Worm (Caenorhabditis elegans): ENCODE results near the gene R09E10.2.

DNA sequence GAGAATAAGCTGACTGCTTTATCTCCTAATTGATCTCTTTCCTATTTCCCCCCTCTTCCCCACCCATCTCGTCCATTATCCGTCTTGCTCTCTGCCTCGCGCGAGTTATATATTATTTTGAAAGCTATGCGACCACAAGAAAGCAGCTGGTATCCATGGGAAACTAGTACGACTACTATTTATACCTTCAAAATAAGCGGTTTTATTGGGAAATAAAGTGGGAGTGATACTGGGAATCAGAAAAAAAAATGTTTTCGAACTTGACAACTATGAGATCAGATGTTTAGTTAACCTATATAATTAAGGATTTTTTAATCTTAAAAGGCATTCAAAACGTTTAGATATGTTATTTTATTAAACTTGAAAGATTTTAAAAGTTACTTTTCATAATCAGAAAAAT lies 21.6 kb upstream of the R09E10.2 start:
- TF ChIP-seq sea-2 (GFP tag; IDR thresholded peaks at IDR 0.05) (no peak), ama-1 (optimal IDR thresholded peaks at IDR 0.05) (no peak), ama-1 (GFP tag; optimal IDR thresholded peaks at IDR 0.05) (no peak), zim-3 (tag; optimal IDR thresholded peaks at IDR 0.05) (no peak), lin-35 (GFP tag; optimal IDR thresholded peaks at IDR 0.05) (no peak), ztf-22 (GFP tag; optimal IDR thresholded peaks at IDR 0.05) (no peak), ztf-28 (GFP tag; IDR thresholded peaks at IDR 0.05) (no peak), egl-44 (GFP tag; IDR thresholded peaks at IDR 0.05) (no peak), ekl-4 (GFP tag; IDR thresholded peaks at IDR 0.05) (no peak), nfya-1 (tag; optimal IDR thresholded peaks at IDR 0.05; ENCODE audit: borderline replicate concordance, insufficient read depth) (no peak), ceh-40 (GFP tag; IDR thresholded peaks at IDR 0.05) (no peak), snpc-4 (GFP tag; optimal IDR thresholded peaks at IDR 0.05) (no peak), snpc-4 (tag; optimal IDR thresholded peaks at IDR 0.05) (no peak), pha-4 (tag; optimal IDR thresholded peaks at IDR 0.05) (no peak), rpc-1 (optimal IDR thresholded peaks at IDR 0.05) (no peak), rpc-1 (tag; optimal IDR thresholded peaks at IDR 0.05) (no peak), let-526 (GFP tag; IDR thresholded peaks at IDR 0.05) (no peak)

All from whole organism, young adult.